Worm (Caenorhabditis elegans) whole organism, L1 larva: ENCODE measurements around the gene str-217.

Experiments used
- C04F5.9 ChIP-seq: sonication (generic microtip); optimal IDR thresholded peaks from 2 replicates; lab custom pipeline; 2016; ENCODE audit warnings: missing genetic modification characterization, missing compliant biosample characterization
- C34B4.2 ChIP-seq: sonication (generic microtip); optimal IDR thresholded peaks from 2 replicates; lab custom pipeline; 2017; ENCODE audit warnings: mild to moderate bottlenecking, missing genetic modification characterization, missing compliant biosample characterization
- F16B12.6 ChIP-seq: fragments of 150-350 bp; optimal IDR thresholded peaks from 2 replicates; lab custom pipeline; 2014; ENCODE audit warnings: missing biosample characterization, missing genetic modification characterization
- Y116A8C.19 ChIP-seq: sonication (generic microtip); optimal IDR thresholded peaks from 2 replicates; lab custom pipeline; 2016; ENCODE audit warnings: missing compliant biosample characterization, missing genetic modification characterization, borderline replicate concordance
- ceh-63 ChIP-seq: fragments of 200-800 bp; sonication (Bioruptor generic); optimal IDR thresholded peaks from 2 replicates; lab custom pipeline; 2018; ENCODE audit warnings: mild to moderate bottlenecking, missing genetic modification characterization, missing compliant biosample characterization
- ceh-8 ChIP-seq: fragments of 200-800 bp; sonication (Bioruptor generic); optimal IDR thresholded peaks from 2 replicates; lab custom pipeline; 2018; ENCODE audit warnings: mild to moderate bottlenecking, missing genetic modification characterization, moderate library complexity, missing compliant biosample characterization
- efl-1 ChIP-seq, 4 experiments: fragments of 150-350 bp; optimal IDR thresholded peaks in 3 of 4; peaks in 1 of 4; 1 replicate in 1 of 4; 2 replicates in 3 of 4; lab custom pipeline; 2014; ENCODE audit warnings: missing biosample characterization in 2 of 4, missing genetic modification characterization in 2 of 4, missing genetic modification reagents in 2 of 4
- fos-1 ChIP-seq: fragments of 150-350 bp; optimal IDR thresholded peaks from 2 replicates; lab custom pipeline; 2014; ENCODE audit warnings: missing biosample characterization, missing genetic modification characterization
- lin-13 ChIP-seq: fragments of 150-350 bp; optimal IDR thresholded peaks from 2 replicates; lab custom pipeline; 2014; ENCODE audit warnings: missing biosample characterization, missing genetic modification reagents, missing genetic modification characterization
- lin-14 ChIP-seq: fragments of 200-800 bp; sonication (Bioruptor generic); optimal IDR thresholded peaks from 2 replicates; lab custom pipeline; 2018; ENCODE audit warnings: mild to moderate bottlenecking, missing genetic modification characterization, moderate library complexity, missing compliant biosample characterization
- lir-3 ChIP-seq: sonication (generic microtip); optimal IDR thresholded peaks from 2 replicates; lab custom pipeline; 2016; ENCODE audit warnings: mild to moderate bottlenecking, missing genetic modification characterization, moderate library complexity, missing compliant biosample characterization; ENCODE audit not compliant: poor library complexity
- lsy-2 ChIP-seq, 2 experiments: fragments of 150-350 bp; optimal IDR thresholded peaks; 2 replicates each; lab custom pipeline; 2014; ENCODE audit warnings: missing biosample characterization in 2 of 2, missing genetic modification characterization in 2 of 2
- mab-9 ChIP-seq: fragments of 200-800 bp; sonication (Bioruptor generic); IDR thresholded peaks from 2 replicates; pipeline ENCODE4 v1.3.6; 2022; ENCODE audit warnings: missing genetic modification reagents, missing genetic modification characterization, missing compliant biosample characterization
- mdl-1 ChIP-seq, 2 experiments: fragments of 150-350 bp; optimal IDR thresholded peaks; 2 replicates each; lab custom pipeline; 2014 to 2017; ENCODE audit warnings: missing biosample characterization in 2 of 2, missing genetic modification characterization in 2 of 2, inconsistent platforms in 1 of 2
- mef-2 ChIP-seq: fragments of 150-350 bp; optimal IDR thresholded peaks from 2 replicates; lab custom pipeline; 2014; ENCODE audit warnings: missing biosample characterization, missing genetic modification characterization
- mep-1 ChIP-seq: fragments of 150-350 bp; optimal IDR thresholded peaks from 2 replicates; lab custom pipeline; 2014; ENCODE audit warnings: missing biosample characterization, missing genetic modification characterization
- nhr-11 ChIP-seq: fragments of 150-350 bp; optimal IDR thresholded peaks from 2 replicates; lab custom pipeline; 2014; ENCODE audit warnings: missing biosample characterization, missing genetic modification characterization
- nhr-12 ChIP-seq: sonication (generic microtip); optimal IDR thresholded peaks from 2 replicates; lab custom pipeline; 2017; ENCODE audit warnings: missing biosample characterization, missing genetic modification characterization
- nhr-19 ChIP-seq: fragments of 200-800 bp; sonication (Bioruptor generic); conservative IDR thresholded peaks from 2 replicates; pipeline ENCODE4 v1.3.6; 2022; ENCODE audit warnings: missing genetic modification characterization, missing compliant biosample characterization
- nhr-237 ChIP-seq: fragments of 150-350 bp; optimal IDR thresholded peaks from 2 replicates; lab custom pipeline; 2014; ENCODE audit warnings: missing biosample characterization, missing genetic modification characterization
- nhr-47 ChIP-seq: sonication (generic microtip); optimal IDR thresholded peaks from 2 replicates; lab custom pipeline; 2016; ENCODE audit warnings: mild to moderate bottlenecking, missing genetic modification characterization, moderate library complexity, missing compliant biosample characterization
- nhr-76 ChIP-seq: sonication (generic microtip); optimal IDR thresholded peaks from 2 replicates; lab custom pipeline; 2017; ENCODE audit warnings: missing biosample characterization, missing genetic modification characterization
- nhr-77 ChIP-seq: fragments of 150-350 bp; optimal IDR thresholded peaks from 2 replicates; lab custom pipeline; 2014; ENCODE audit warnings: missing biosample characterization, missing genetic modification characterization
- nhr-84 ChIP-seq: sonication (generic microtip); optimal IDR thresholded peaks from 2 replicates; lab custom pipeline; 2017; ENCODE audit warnings: missing biosample characterization, missing genetic modification characterization
- pag-3 ChIP-seq: sonication (generic microtip); optimal IDR thresholded peaks from 2 replicates; lab custom pipeline; 2017; ENCODE audit warnings: missing genetic modification characterization, mild to moderate bottlenecking, missing compliant biosample characterization, antibody characterized with exemption, borderline replicate concordance; ENCODE audit not compliant: insufficient read depth
- pax-3 ChIP-seq: fragments of 200-800 bp; sonication (Bioruptor generic); optimal IDR thresholded peaks from 2 replicates; lab custom pipeline; 2018; ENCODE audit warnings: mild to moderate bottlenecking, missing genetic modification characterization, moderate library complexity, missing compliant biosample characterization
- sptf-1 ChIP-seq: fragments of 150-350 bp; optimal IDR thresholded peaks from 2 replicates; lab custom pipeline; 2014; ENCODE audit warnings: missing biosample characterization, missing genetic modification characterization
- sup-37 ChIP-seq: fragments of 200-800 bp; sonication (Bioruptor generic); optimal IDR thresholded peaks from 2 replicates; lab custom pipeline; 2018; ENCODE audit warnings: mild to moderate bottlenecking, missing genetic modification characterization, missing compliant biosample characterization
- swsn-7 ChIP-seq: sonication (generic microtip); optimal IDR thresholded peaks from 2 replicates; lab custom pipeline; 2016; ENCODE audit warnings: missing genetic modification characterization, missing compliant biosample characterization
- tlp-1 ChIP-seq: fragments of 150-350 bp; optimal IDR thresholded peaks from 2 replicates; lab custom pipeline; 2014; ENCODE audit warnings: missing biosample characterization, missing genetic modification characterization
- unc-30 ChIP-seq: sonication (generic microtip); optimal IDR thresholded peaks from 2 replicates; lab custom pipeline; 2017; ENCODE audit warnings: missing biosample characterization, missing genetic modification characterization
- unc-62 ChIP-seq: fragments of 150-350 bp; optimal IDR thresholded peaks from 2 replicates; lab custom pipeline; 2014; ENCODE audit warnings: missing biosample characterization, missing genetic modification reagents, missing genetic modification characterization
- unc-86 ChIP-seq: sonication (generic microtip); optimal IDR thresholded peaks from 2 replicates; lab custom pipeline; 2016; ENCODE audit warnings: missing genetic modification characterization, missing compliant biosample characterization
- unc-98 ChIP-seq: fragments of 200-800 bp; sonication (Bioruptor generic); IDR thresholded peaks from 2 replicates; pipeline ENCODE4 v1.3.6; 2022; ENCODE audit warnings: missing genetic modification characterization, missing compliant biosample characterization
- vab-15 ChIP-seq: sonication (generic microtip); optimal IDR thresholded peaks from 2 replicates; lab custom pipeline; 2017; ENCODE audit warnings: missing genotype, mild to moderate bottlenecking, missing genetic modification characterization, missing compliant biosample characterization
- xbp-1 ChIP-seq: sonication (generic microtip); optimal IDR thresholded peaks from 2 replicates; lab custom pipeline; 2016; ENCODE audit warnings: missing genetic modification characterization, missing compliant biosample characterization
- zip-4 ChIP-seq: fragments of 200-800 bp; sonication (Bioruptor generic); optimal IDR thresholded peaks from 2 replicates; lab custom pipeline; 2018; ENCODE audit warnings: mild to moderate bottlenecking, missing genetic modification characterization, moderate library complexity, missing compliant biosample characterization
- ztf-11 ChIP-seq, 2 experiments: sonication (generic microtip); optimal IDR thresholded peaks; 2 replicates each; lab custom pipeline; 2016 to 2017; ENCODE audit warnings: missing genetic modification characterization in 2 of 2, missing biosample characterization in 1 of 2, missing compliant biosample characterization in 1 of 2

The str-217 gene

ce11 chrV:16987783-16988182 is 12.3 kb downstream of the str-217 start:
- no peak for TF ChIP-seq sptf-1
- no peak for TF ChIP-seq sup-37
- TF ChIP-seq xbp-1, result no peak
- TF ChIP-seq nhr-76 (tag; lab: Kevin White, UChicago), result no peak

ce11 chrV:16987035-16987434 is 13.1 kb downstream of the str-217 start, which contains the start of gene Y102A5C.40:
Gene Y102A5C.40, minus strand, starts transcription at chrV:16987135.
- TF ChIP-seq Y116A8C.19 (tag; lab: Kevin White, UChicago) (no peak), efl-1 (optimal IDR thresholded peaks at IDR 0.05; lab: Kevin White, UChicago) (no peak), efl-1 (GFP tag; optimal IDR thresholded peaks at IDR 0.05 in 1 of 2; lab: Kevin White, UChicago) (no peak), nhr-19 (no peak), fos-1 (no peak), mdl-1 (tag; optimal IDR thresholded peaks at IDR 0.05; lab: Kevin White, UChicago) (no peak), C34B4.2 (no peak), lsy-2 (tag; optimal IDR thresholded peaks at IDR 0.05; lab: Kevin White, UChicago) (no peak), mef-2 (tag; lab: Kevin White, UChicago) (no peak), vab-15 (no peak), lir-3 (tag; lab: Kevin White, UChicago) (no peak), zip-4 (GFP tag; lab: Kevin White, UChicago) (no peak), unc-86 (tag; lab: Kevin White, UChicago) (no peak), pax-3 (tag; lab: Kevin White, UChicago) (no peak), unc-62 (GFP tag; lab: Kevin White, UChicago) (no peak), nhr-237 (tag; lab: Kevin White, UChicago) (no peak), F16B12.6 (no peak), ztf-11 (tag; optimal IDR thresholded peaks at IDR 0.05; lab: Kevin White, UChicago) (no peak)

ce11 chrV:16980368-16980767 is 19.7 kb downstream of the str-217 start, which contains the start of gene srz-54:
Gene srz-54, plus strand, starts transcription at chrV:16980668.
- TF ChIP-seq lin-14 (GFP tag; lab: Kevin White, UChicago) (no peak), unc-30 (tag; lab: Kevin White, UChicago) (no peak), tlp-1 (tag; lab: Kevin White, UChicago) (no peak), nhr-76 (tag; lab: Kevin White, UChicago) (no peak), zip-4 (GFP tag; lab: Kevin White, UChicago) (no peak), ceh-8 (no peak), C04F5.9 (tag; lab: Kevin White, UChicago) (no peak), lin-13 (GFP tag; lab: Kevin White, UChicago) (no peak), ceh-63 (GFP tag; lab: Kevin White, UChicago) (no peak), nhr-77 (no peak)

ce11 chrV:16974919-16975318 is 25.2 kb downstream of the str-217 start, which contains the start of gene srx-54:
Gene srx-54, plus strand, starts transcription at chrV:16975219.
- TF ChIP-seq swsn-7, result no peak
- TF ChIP-seq unc-86 (tag; lab: Kevin White, UChicago), result no peak
- TF ChIP-seq nhr-11 (tag; lab: Kevin White, UChicago), result no peak
- TF ChIP-seq nhr-12 (tag; lab: Kevin White, UChicago), result no peak
- no peak for TF ChIP-seq unc-98 (GFP tag; lab: Robert Waterston, UW)
- TF ChIP-seq lin-13 (GFP tag; lab: Kevin White, UChicago), result no peak
- no peak for TF ChIP-seq nhr-47 (tag; lab: Kevin White, UChicago)
- no peak for TF ChIP-seq nhr-84 (tag; lab: Kevin White, UChicago)
- TF ChIP-seq pag-3 (tag; lab: Kevin White, UChicago), result no peak
- no peak for TF ChIP-seq mab-9 (GFP tag; lab: Robert Waterston, UW)
- no peak for TF ChIP-seq mep-1
